Worm (Caenorhabditis elegans) whole organism, L4 larva: Measurements from ENCODE around the gene Y62F5A.12.
A peak's percentile ranks its signal among the peaks of the same experiment; 100 is the strongest.

ENCODE experiments used
- F37D6.2 ChIP-seq: sonication (generic microtip); optimal IDR thresholded peaks from 2 replicates; lab custom pipeline; 2016; ENCODE audit warnings: mild to moderate bottlenecking, missing genetic modification characterization, missing compliant biosample characterization
- F49E8.2 ChIP-seq: sonication (generic microtip); optimal IDR thresholded peaks from 2 replicates; lab custom pipeline; 2016; ENCODE audit warnings: missing compliant biosample characterization, mild to moderate bottlenecking, missing genetic modification characterization, borderline replicate concordance
- Y105C5A.15 ChIP-seq: fragments of 200-800 bp; sonication (Bioruptor generic); IDR thresholded peaks from 2 replicates; pipeline ENCODE4 v1.3.6; 2022; ENCODE audit warnings: missing genetic modification characterization, missing compliant biosample characterization
- Y48G9A.11 ChIP-seq: fragments of 200-800 bp; sonication (Bioruptor generic); IDR thresholded peaks from 2 replicates; pipeline ENCODE4 v1.3.6; 2022; ENCODE audit warnings: missing genetic modification reagents, missing genetic modification characterization, missing compliant biosample characterization
- Y75B8A.6 ChIP-seq: fragments of 200-800 bp; sonication (Bioruptor generic); IDR thresholded peaks from 2 replicates; pipeline ENCODE4 v1.3.6; 2022; ENCODE audit warnings: missing genetic modification reagents, missing genetic modification characterization, missing compliant biosample characterization
- aha-1 ChIP-seq: fragments of 150-350 bp; peaks from one replicate; lab custom pipeline; 2014; ENCODE audit warnings: missing biosample characterization, missing genetic modification characterization
- daf-16 ChIP-seq, 3 experiments: sonication (generic microtip); optimal IDR thresholded peaks; 2 replicates each; lab custom pipeline; 2016 to 2017; ENCODE audit warnings: missing genetic modification characterization in 3 of 3, missing genetic modification reagents in 3 of 3, mild to moderate bottlenecking in 2 of 3, missing compliant biosample characterization in 2 of 3, missing biosample characterization in 1 of 3, moderate library complexity in 1 of 3
- dmd-6 ChIP-seq: fragments of 200-800 bp; sonication (Bioruptor generic); IDR thresholded peaks from 2 replicates; pipeline ENCODE4 v1.3.6; 2022; ENCODE audit warnings: missing genetic modification reagents, missing genetic modification characterization, missing compliant biosample characterization
- dve-1 ChIP-seq: sonication (generic microtip); optimal IDR thresholded peaks from 2 replicates; lab custom pipeline; 2017; ENCODE audit warnings: antibody characterized with exemption, mild to moderate bottlenecking, missing genetic modification characterization, missing compliant biosample characterization; ENCODE audit not compliant: insufficient read depth
- hif-1 ChIP-seq, 2 experiments: sonication (generic microtip); optimal IDR thresholded peaks; 2 replicates each; lab custom pipeline; 2016 to 2017; ENCODE audit warnings: missing compliant biosample characterization in 2 of 2, missing genetic modification characterization in 2 of 2, missing genetic modification reagents in 2 of 2, missing genotype in 2 of 2, mild to moderate bottlenecking in 1 of 2
- hlh-11 ChIP-seq: fragments of 200-800 bp; sonication (Bioruptor generic); optimal IDR thresholded peaks from 2 replicates; lab custom pipeline; 2018; ENCODE audit warnings: mild to moderate bottlenecking, missing genetic modification characterization, missing compliant biosample characterization
- lin-38 ChIP-seq: fragments of 200-800 bp; sonication (Bioruptor generic); IDR thresholded peaks from 2 replicates; pipeline ENCODE4 v1.3.6; 2022; ENCODE audit warnings: missing genetic modification reagents, missing genetic modification characterization, missing compliant biosample characterization
- lin-39 ChIP-seq: fragments of 150-350 bp; optimal IDR thresholded peaks from 2 replicates; lab custom pipeline; 2014; ENCODE audit warnings: missing biosample characterization, missing genetic modification reagents, missing genetic modification characterization
- lsy-2 ChIP-seq, 2 experiments: fragments of 150-350 bp in 1 of 2; sonication (generic microtip) in 1 of 2; optimal IDR thresholded peaks; 2 replicates each; lab custom pipeline; 2014 to 2017; ENCODE audit warnings: missing biosample characterization in 2 of 2, missing genetic modification characterization in 2 of 2
- madf-5 ChIP-seq, 2 experiments: fragments of 200-800 bp; sonication (Bioruptor generic); IDR thresholded peaks; 2 replicates each; pipeline ENCODE4 v1.3.6; 2022; ENCODE audit warnings: missing compliant biosample characterization in 2 of 2, missing genetic modification characterization in 2 of 2
- mes-2 ChIP-seq: sonication (generic microtip); optimal IDR thresholded peaks from 2 replicates; lab custom pipeline; 2016; ENCODE audit warnings: missing genotype, mild to moderate bottlenecking, missing genetic modification characterization, missing compliant biosample characterization; ENCODE audit not compliant: poor library complexity, severe bottlenecking
- mxl-2 ChIP-seq: fragments of 200-800 bp; sonication (Bioruptor generic); conservative IDR thresholded peaks from 2 replicates; pipeline ENCODE4 v1.3.6; 2022; ENCODE audit warnings: missing genetic modification reagents, missing genetic modification characterization, missing compliant biosample characterization
- nhr-25 ChIP-seq: sonication (generic microtip); optimal IDR thresholded peaks from 2 replicates; lab custom pipeline; 2017; ENCODE audit warnings: missing genetic modification characterization, mild to moderate bottlenecking, missing compliant biosample characterization, antibody characterized with exemption, moderate library complexity, borderline replicate concordance; ENCODE audit not compliant: insufficient read depth
- nhr-28 ChIP-seq: fragments of 150-350 bp; optimal IDR thresholded peaks from 2 replicates; lab custom pipeline; 2014; ENCODE audit warnings: missing biosample characterization, missing genetic modification characterization
- nhr-6 ChIP-seq: fragments of 150-350 bp; optimal IDR thresholded peaks from 2 replicates; lab custom pipeline; 2014; ENCODE audit warnings: missing biosample characterization, missing genetic modification characterization
- pqm-1 ChIP-seq: sonication (generic microtip); optimal IDR thresholded peaks from 2 replicates; lab custom pipeline; 2017; ENCODE audit warnings: missing biosample characterization, missing genetic modification characterization
- skn-1 ChIP-seq: fragments of 150-350 bp; optimal IDR thresholded peaks from 2 replicates; lab custom pipeline; 2014; ENCODE audit warnings: missing biosample characterization, missing genetic modification characterization
- unc-130 ChIP-seq: sonication (generic microtip); optimal IDR thresholded peaks from 2 replicates; lab custom pipeline; 2016; ENCODE audit warnings: missing genetic modification reagents, missing genetic modification characterization, missing compliant biosample characterization
- unc-39 ChIP-seq: sonication (generic microtip); optimal IDR thresholded peaks from 2 replicates; lab custom pipeline; 2017; ENCODE audit warnings: missing biosample characterization, missing genetic modification characterization
- unc-62 ChIP-seq, 3 experiments: fragments of 150-350 bp in 1 of 3; sonication (generic microtip); optimal IDR thresholded peaks in 2 of 3; peaks in 1 of 3; 1 replicate in 1 of 3; 2 replicates in 2 of 3; lab custom pipeline; 2014 to 2017; ENCODE audit warnings: missing biosample characterization in 3 of 3, missing genetic modification characterization in 3 of 3, missing genetic modification reagents in 3 of 3, missing genotype in 1 of 3
- zag-1 ChIP-seq: fragments of 150-350 bp; optimal IDR thresholded peaks from 2 replicates; lab custom pipeline; 2014; ENCODE audit warnings: missing biosample characterization, missing genetic modification characterization
- ztf-7 ChIP-seq: fragments of 150-350 bp; optimal IDR thresholded peaks from 2 replicates; lab custom pipeline; 2014; ENCODE audit warnings: missing biosample characterization, missing genetic modification characterization

Y62F5A.12 gene

ce11 chrII:11577861-11578260 is 43.6 kb upstream of the Y62F5A.12 start:
- TF ChIP-seq unc-130 = peak; percentile 72
- TF ChIP-seq hif-1 (tag; optimal IDR thresholded peaks at IDR 0.05; lab: Kevin White, UChicago) = no peak
- no peak for TF ChIP-seq skn-1 (tag; lab: Kevin White, UChicago)
- peak; percentile 56 for TF ChIP-seq F49E8.2 (tag; lab: Kevin White, UChicago)
- no peak for TF ChIP-seq Y105C5A.15 (GFP tag; lab: Robert Waterston, UW)
- no peak for TF ChIP-seq F37D6.2 (tag; lab: Kevin White, UChicago)
- TF ChIP-seq lin-38 (GFP tag; lab: Robert Waterston, UW) = peak; percentile 69
- TF ChIP-seq mes-2 (tag; lab: Kevin White, UChicago) = no peak
- TF ChIP-seq Y48G9A.11 = 0 out of 2 replicates have a peak, but pooled peaks have one; percentile 61

ce11 chrII:11577397-11577796 is 43.1 kb upstream of the Y62F5A.12 start, which contains the start of gene pcs-1:
Gene pcs-1 (minus strand): TSS chrII:11577740.
- no peak for TF ChIP-seq daf-16 (GFP tag; optimal IDR thresholded peaks at IDR 0.05; lab: Kevin White, UChicago)
- peak; percentile 4 for TF ChIP-seq daf-16 (tag; optimal IDR thresholded peaks at IDR 0.05; lab: Kevin White, UChicago)
- TF ChIP-seq lsy-2 (tag; optimal IDR thresholded peaks at IDR 0.05; lab: Kevin White, UChicago) = peak in 1 of 2 experiments; percentile 23
- peak; percentile 8 for TF ChIP-seq nhr-28 (tag; lab: Kevin White, UChicago)
- TF ChIP-seq lin-39 (tag; lab: Kevin White, UChicago) = no peak
- no peak for TF ChIP-seq nhr-6
- peak; percentile 50 for TF ChIP-seq pqm-1 (tag; lab: Kevin White, UChicago)
- no peak for TF ChIP-seq ztf-7

DNA sequence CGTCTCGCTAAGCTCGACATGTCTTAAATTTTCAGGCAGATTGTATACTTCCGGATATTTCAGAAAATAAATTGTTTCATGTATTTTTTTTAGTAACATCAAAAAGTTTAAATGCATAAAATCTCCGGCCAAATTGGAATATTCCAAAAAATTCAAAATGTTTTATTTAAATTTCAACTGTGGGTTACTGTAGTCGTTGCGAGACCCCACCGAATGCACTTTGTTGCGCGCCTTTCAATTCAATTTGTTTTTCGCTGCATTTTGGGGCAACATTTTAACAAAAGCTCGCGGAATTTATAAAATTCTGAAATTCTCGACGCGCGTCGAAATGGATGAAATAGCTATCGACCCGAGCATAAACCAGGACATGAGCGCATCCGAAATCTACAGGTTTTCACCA is 38.7 kb upstream of the Y62F5A.12 start, which contains the start of gene F54D5.2:
Gene F54D5.2, plus strand, starts transcription at position 237 of the 400 bp plus-strand sequence.
- peak; percentile 72 for TF ChIP-seq aha-1 (tag; lab: Kevin White, UChicago)
- no peak for TF ChIP-seq unc-39 (tag; lab: Kevin White, UChicago)

DNA sequence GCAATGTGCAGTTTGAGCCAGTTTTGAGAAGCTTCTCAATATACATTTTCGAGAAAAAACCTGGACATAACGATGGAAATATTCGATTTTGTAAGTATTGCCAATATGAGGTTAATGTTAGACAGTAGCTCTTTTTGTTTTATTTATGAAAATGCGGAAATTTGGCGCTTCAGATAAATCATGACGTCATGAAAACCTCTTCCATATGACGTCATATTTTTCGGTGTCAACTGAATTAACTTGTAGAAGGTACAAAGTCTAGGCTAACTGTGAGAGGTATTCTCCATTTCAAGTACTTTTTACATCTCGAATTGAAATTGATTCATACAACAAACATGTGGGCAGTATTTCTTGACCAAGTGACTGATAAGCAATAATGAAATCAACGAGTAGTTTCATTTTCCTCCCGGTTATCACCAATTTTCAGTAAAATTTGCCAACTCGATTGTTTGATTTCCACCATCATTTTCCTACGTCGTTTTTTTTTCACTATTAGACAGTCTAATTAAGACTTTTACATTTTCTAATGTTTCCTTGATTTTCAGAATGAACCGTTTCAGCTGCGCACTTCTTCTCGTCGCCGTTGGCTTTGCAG is 37.1 kb upstream of the Y62F5A.12 start, which contains the start of gene F54D5.3:
Gene F54D5.3, plus strand, starts transcription at position 546 of the 595 bp plus-strand sequence.
- peak; percentile 91 for TF ChIP-seq pqm-1 (tag; lab: Kevin White, UChicago)
- TF ChIP-seq madf-5 (GFP tag; IDR thresholded peaks at IDR 0.05; lab: Robert Waterston, UW) = no peak
- TF ChIP-seq nhr-28 (tag; lab: Kevin White, UChicago) = peak; percentile 54
- TF ChIP-seq dmd-6 (GFP tag; lab: Robert Waterston, UW) = peak; percentile 28; the same call in 1 of the 2 replicates
- TF ChIP-seq dve-1 = peak; percentile 31
- TF ChIP-seq daf-16 (GFP tag; optimal IDR thresholded peaks at IDR 0.05; lab: Kevin White, UChicago) = no peak
- peak; percentile 33 for TF ChIP-seq daf-16 (tag; optimal IDR thresholded peaks at IDR 0.05; lab: Kevin White, UChicago)
- peak in 1 of 2 experiments; percentile 66 for TF ChIP-seq unc-62 (GFP tag; optimal IDR thresholded peaks at IDR 0.05 in 1 of 2; lab: Kevin White, UChicago)
- no peak for TF ChIP-seq unc-62 (tag; optimal IDR thresholded peaks at IDR 0.05; lab: Kevin White, UChicago)
- no peak for TF ChIP-seq mxl-2 (GFP tag; lab: Robert Waterston, UW)
- no peak for TF ChIP-seq Y75B8A.6 (GFP tag; lab: Robert Waterston, UW)
- TF ChIP-seq hlh-11 (tag; lab: Kevin White, UChicago) = peak; percentile 47
- TF ChIP-seq zag-1 (tag; lab: Kevin White, UChicago) = no peak
- no peak for TF ChIP-seq lin-38 (GFP tag; lab: Robert Waterston, UW)

DNA sequence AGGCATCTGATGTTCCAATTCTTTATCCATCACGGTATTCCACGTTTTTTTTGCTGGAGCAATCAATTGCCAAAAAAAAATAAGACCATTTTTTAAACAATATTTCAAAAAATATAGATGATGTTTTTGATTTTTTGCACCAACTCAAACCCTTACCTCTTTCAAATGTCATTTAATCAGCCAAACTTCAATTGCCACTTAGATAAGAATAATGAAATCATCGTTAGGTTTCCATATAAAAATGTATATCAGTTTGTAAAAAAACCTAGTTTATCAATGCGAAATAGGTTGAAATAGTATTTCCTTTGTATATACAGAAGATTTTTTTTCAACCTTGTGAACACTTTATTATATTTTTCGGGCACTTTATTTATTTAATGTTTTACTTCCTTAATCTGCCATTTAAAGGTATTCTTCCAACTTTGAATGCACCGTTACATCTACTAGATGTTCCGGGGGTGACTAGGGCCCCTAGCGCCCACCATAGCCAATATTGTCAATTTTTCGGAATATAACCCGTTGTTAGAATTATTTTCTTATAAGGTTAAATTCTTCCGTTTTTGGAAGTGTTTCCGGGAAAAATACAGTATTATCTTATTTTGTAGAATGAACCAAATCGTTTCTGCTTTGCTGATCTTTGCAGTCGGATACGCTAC is 35.1 kb upstream of the Y62F5A.12 start, which contains the start of the genes F54D5.23 and F54D5.4:
Gene F54D5.23, minus strand, starts transcription at position 75 of the 656 bp plus-strand sequence.
Gene F54D5.4, plus strand, starts transcription at position 606 of the 656 bp plus-strand sequence.
- TF ChIP-seq pqm-1 (tag; lab: Kevin White, UChicago) = peak; percentile 73
- no peak for TF ChIP-seq nhr-25
